Fruit fly (Drosophila melanogaster) whole organism, embryonic: ENCODE measurements around the gene Tet.
A peak's percentile ranks its signal among the peaks of the same experiment; 100 is the strongest.

ENCODE experiments used
- CG10274 ChIP-seq: fragments of 200-800 bp; sonication (Bioruptor generic); optimal IDR thresholded peaks from 3 replicates; lab custom pipeline; 2017; ENCODE audit warnings: missing biosample characterization, mild to moderate bottlenecking, missing genetic modification characterization
- CG10959 ChIP-seq: fragments of 200-800 bp; sonication (Bioruptor generic); IDR thresholded peaks from 2 replicates; pipeline ENCODE4 v1.3.6; 2022; ENCODE audit warnings: missing biosample characterization, missing genetic modification characterization
- CG11560 ChIP-seq: fragments of 200-800 bp; sonication (Bioruptor generic); IDR thresholded peaks from 3 replicates; pipeline ENCODE4 v1.3.6; 2022; ENCODE audit warnings: missing biosample characterization, missing genetic modification characterization
- CG13296 ChIP-seq: fragments of 200-800 bp; sonication (Bioruptor generic); optimal IDR thresholded peaks from 3 replicates; lab custom pipeline; 2018; ENCODE audit warnings: missing biosample characterization, mild to moderate bottlenecking, missing genetic modification characterization
- CG13424 ChIP-seq: fragments of 200-800 bp; sonication (Bioruptor generic); optimal IDR thresholded peaks from 2 replicates; lab custom pipeline; 2019; ENCODE audit warnings: missing biosample characterization, mild to moderate bottlenecking, missing genetic modification characterization, moderate library complexity
- CG15011 ChIP-seq: fragments of 200-800 bp; sonication (Bioruptor generic); optimal IDR thresholded peaks from 3 replicates; lab custom pipeline; 2018; ENCODE audit warnings: missing biosample characterization, mild to moderate bottlenecking, missing genetic modification characterization
- CG15269 ChIP-seq: fragments of 200-800 bp; sonication (Bioruptor generic); optimal IDR thresholded peaks from 2 replicates; lab custom pipeline; 2018; ENCODE audit warnings: missing biosample characterization, mild to moderate bottlenecking, missing genetic modification characterization, moderate library complexity
- CG17385 ChIP-seq: fragments of 200-800 bp; sonication (Bioruptor generic); optimal IDR thresholded peaks from 3 replicates; lab custom pipeline; 2018; ENCODE audit warnings: missing biosample characterization, mild to moderate bottlenecking, missing genetic modification characterization
- CG2129 ChIP-seq: fragments of 200-800 bp; sonication (Bioruptor generic); IDR thresholded peaks from 2 replicates; pipeline ENCODE4 v1.3.6; 2022; ENCODE audit warnings: missing biosample characterization, missing genetic modification characterization; ENCODE audit not compliant: partially characterized antibody
- CG31388 ChIP-seq: fragments of 200-800 bp; sonication (Bioruptor generic); optimal IDR thresholded peaks from 2 replicates; lab custom pipeline; 2016; ENCODE audit warnings: missing biosample characterization, missing genetic modification characterization
- CG32772 ChIP-seq: fragments of 200-800 bp; sonication (Bioruptor generic); IDR thresholded peaks from 2 replicates; pipeline ENCODE4 v1.3.6; 2022; ENCODE audit warnings: missing biosample characterization, missing genetic modification characterization
- CG34224 ChIP-seq: fragments of 200-800 bp; sonication (Bioruptor generic); IDR thresholded peaks from 3 replicates; pipeline ENCODE4 v1.3.6; 2022; ENCODE audit warnings: missing biosample characterization, missing genetic modification characterization; ENCODE audit not compliant: partially characterized antibody
- CG3847 ChIP-seq: fragments of 200-800 bp; sonication (Bioruptor generic); IDR thresholded peaks from 2 replicates; pipeline ENCODE4 v1.3.6; 2022; ENCODE audit warnings: missing biosample characterization, missing genetic modification characterization
- CG3995 ChIP-seq: fragments of 200-800 bp; sonication (Bioruptor generic); optimal IDR thresholded peaks from 3 replicates; lab custom pipeline; 2016; ENCODE audit warnings: missing biosample characterization, missing genetic modification characterization
- CG4282 ChIP-seq: fragments of 200-800 bp; sonication (Bioruptor generic); optimal IDR thresholded peaks from 2 replicates; lab custom pipeline; 2016; ENCODE audit warnings: missing biosample characterization, missing genetic modification characterization
- CG4730 ChIP-seq: fragments of 200-800 bp; sonication (Bioruptor generic); IDR thresholded peaks from 2 replicates; pipeline ENCODE4 v1.3.6; 2022; ENCODE audit warnings: missing biosample characterization, missing genetic modification characterization
- CG5953 ChIP-seq: fragments of 200-800 bp; sonication (Bioruptor generic); IDR thresholded peaks from 2 replicates; pipeline ENCODE4 v1.3.6; 2022; ENCODE audit warnings: missing biosample characterization, missing genetic modification characterization
- CG7372 ChIP-seq: fragments of 200-800 bp; sonication (Bioruptor generic); IDR thresholded peaks from 2 replicates; pipeline ENCODE4 v1.3.6; 2022; ENCODE audit warnings: missing biosample characterization, missing genetic modification characterization
- CG7556 ChIP-seq: fragments of 200-800 bp; sonication (Bioruptor generic); optimal IDR thresholded peaks from 2 replicates; lab custom pipeline; 2017; ENCODE audit warnings: missing biosample characterization, mild to moderate bottlenecking, missing genetic modification characterization
- CG9215 ChIP-seq: fragments of 200-800 bp; sonication (Bioruptor generic); IDR thresholded peaks from 2 replicates; pipeline ENCODE4 v1.3.6; 2022; ENCODE audit warnings: missing biosample characterization, missing genetic modification characterization
- CHES-1-like ChIP-seq: fragments of 200-800 bp; sonication (Bioruptor generic); optimal IDR thresholded peaks from 2 replicates; lab custom pipeline; 2016; ENCODE audit warnings: missing biosample characterization, missing genetic modification characterization
- Doc3 ChIP-seq: fragments of 200-800 bp; sonication (Bioruptor generic); IDR thresholded peaks from 3 replicates; pipeline ENCODE4 v1.3.6; 2022; ENCODE audit warnings: missing biosample characterization, missing genetic modification characterization; ENCODE audit not compliant: partially characterized antibody
- Gsc ChIP-seq: fragments of 200-800 bp; sonication (Bioruptor generic); IDR thresholded peaks from 2 replicates; pipeline ENCODE4 v1.3.6; 2022; ENCODE audit warnings: missing biosample characterization, missing genetic modification characterization
- H15 ChIP-seq: fragments of 200-800 bp; sonication (Bioruptor generic); IDR thresholded peaks from 3 replicates; pipeline ENCODE4 v1.3.6; 2022; ENCODE audit warnings: missing biosample characterization, missing genetic modification characterization
- Hmr ChIP-seq: fragments of 200-800 bp; sonication (Bioruptor generic); optimal IDR thresholded peaks from 3 replicates; lab custom pipeline; 2017; ENCODE audit warnings: mild to moderate bottlenecking, missing biosample characterization, missing genetic modification reagents, missing genetic modification characterization
- Mrtf ChIP-seq: fragments of 200-800 bp; sonication (Bioruptor generic); IDR thresholded peaks from 3 replicates; pipeline ENCODE4 v1.3.6; 2022; ENCODE audit warnings: missing biosample characterization, missing genetic modification characterization
- Oaz ChIP-seq: fragments of 200-800 bp; sonication (Bioruptor generic); IDR thresholded peaks from 2 replicates; pipeline ENCODE4 v1.3.6; 2022; ENCODE audit warnings: missing biosample characterization, missing genetic modification characterization
- Rfx ChIP-seq: fragments of 200-800 bp; sonication (Bioruptor generic); IDR thresholded peaks from 2 replicates; pipeline ENCODE4 v1.3.6; 2022; ENCODE audit warnings: missing biosample characterization, missing genetic modification characterization
- Sin3A ChIP-seq: fragments of >200 bp; optimal IDR thresholded peaks from 2 replicates; lab custom pipeline; 2018
- Sox100B ChIP-seq: fragments of 200-800 bp; sonication (Bioruptor generic); optimal IDR thresholded peaks from 3 replicates; lab custom pipeline; 2018; ENCODE audit warnings: missing biosample characterization, mild to moderate bottlenecking, missing genetic modification characterization
- Sox102F ChIP-seq: fragments of 200-800 bp; sonication (Bioruptor generic); optimal IDR thresholded peaks from 2 replicates; lab custom pipeline; 2018; ENCODE audit warnings: missing biosample characterization, mild to moderate bottlenecking, missing genetic modification characterization, moderate library complexity
- Sry-δ ChIP-seq: fragments of 200-800 bp; sonication (Bioruptor generic); optimal IDR thresholded peaks from 2 replicates; lab custom pipeline; 2016; ENCODE audit warnings: missing biosample characterization, missing genetic modification characterization
- Usf ChIP-seq: fragments of 200-800 bp; sonication (Bioruptor generic); optimal IDR thresholded peaks from 2 replicates; lab custom pipeline; 2017; ENCODE audit warnings: missing genotype, missing biosample characterization, missing genetic modification characterization
- abd-A ChIP-seq: fragments of 200-800 bp; sonication (Bioruptor generic); optimal IDR thresholded peaks from 3 replicates; lab custom pipeline; 2019; ENCODE audit warnings: missing biosample characterization, mild to moderate bottlenecking, missing genetic modification characterization, moderate library complexity
- ase ChIP-seq: fragments of 200-800 bp; sonication (Bioruptor generic); IDR thresholded peaks from 3 replicates; pipeline ENCODE4 v1.3.6; 2022; ENCODE audit warnings: missing biosample characterization, missing genetic modification characterization
- bab2 ChIP-seq: fragments of 200-800 bp; sonication (Bioruptor generic); optimal IDR thresholded peaks from 2 replicates; lab custom pipeline; 2016; ENCODE audit warnings: missing biosample characterization, missing genetic modification characterization
- bbx ChIP-seq: fragments of 200-800 bp; sonication (Bioruptor generic); IDR thresholded peaks from 2 replicates; pipeline ENCODE4 v1.3.6; 2022; ENCODE audit warnings: missing biosample characterization, missing genetic modification characterization; ENCODE audit not compliant: partially characterized antibody
- da ChIP-seq: fragments of 200-800 bp; sonication (Bioruptor generic); optimal IDR thresholded peaks from 2 replicates; lab custom pipeline; 2016; ENCODE audit warnings: missing biosample characterization, missing genetic modification characterization
- dmrt99B ChIP-seq: fragments of 200-800 bp; sonication (Bioruptor generic); optimal IDR thresholded peaks from 2 replicates; lab custom pipeline; 2018; ENCODE audit warnings: missing biosample characterization, mild to moderate bottlenecking, missing genetic modification characterization, moderate library complexity
- ems ChIP-seq: fragments of 200-800 bp; sonication (Bioruptor generic); optimal IDR thresholded peaks from 3 replicates; lab custom pipeline; 2016; ENCODE audit warnings: missing biosample characterization, missing genetic modification characterization
- fd96Cb ChIP-seq: fragments of 200-800 bp; sonication (Bioruptor generic); optimal IDR thresholded peaks from 2 replicates; lab custom pipeline; 2018; ENCODE audit warnings: missing biosample characterization, mild to moderate bottlenecking, missing genetic modification characterization, moderate library complexity
- gcm2 ChIP-seq: fragments of 200-800 bp; sonication (Bioruptor generic); optimal IDR thresholded peaks from 2 replicates; lab custom pipeline; 2016; ENCODE audit warnings: missing biosample characterization, missing genetic modification characterization
- ham ChIP-seq: fragments of 200-800 bp; sonication (Bioruptor generic); IDR thresholded peaks from 2 replicates; pipeline ENCODE4 v1.3.6; 2022; ENCODE audit warnings: missing biosample characterization, missing genetic modification characterization
- klu ChIP-seq: fragments of 200-800 bp; sonication (Bioruptor generic); IDR thresholded peaks from 2 replicates; pipeline ENCODE4 v1.3.6; 2022; ENCODE audit warnings: missing biosample characterization, missing genetic modification characterization
- luna ChIP-seq: fragments of 200-800 bp; sonication (Bioruptor generic); optimal IDR thresholded peaks from 2 replicates; lab custom pipeline; 2016; ENCODE audit warnings: missing biosample characterization, missing genetic modification characterization
- nmo ChIP-seq: fragments of 200-800 bp; sonication (Bioruptor generic); optimal IDR thresholded peaks from 2 replicates; lab custom pipeline; 2018; ENCODE audit warnings: missing biosample characterization, mild to moderate bottlenecking, missing genetic modification characterization, moderate library complexity
- prd ChIP-seq, 3 experiments: fragments of >200 bp in 2 of 3; fragments of 200-800 bp in 1 of 3; sonication (Bioruptor generic) in 1 of 3; optimal IDR thresholded peaks in 2 of 3; IDR thresholded peaks in 1 of 3; 2 replicates in 2 of 3; 3 replicates in 1 of 3; pipeline versions ENCODE4 v1.3.6 to Lab custom; 2017 to 2022; ENCODE audit warnings: missing biosample characterization in 1 of 3, missing genetic modification characterization in 1 of 3
- sob ChIP-seq: fragments of 200-800 bp; sonication (Bioruptor generic); IDR thresholded peaks from 2 replicates; pipeline ENCODE4 v1.3.6; 2022; ENCODE audit warnings: missing biosample characterization, missing genetic modification characterization
- stc ChIP-seq: fragments of 200-800 bp; sonication (Bioruptor generic); IDR thresholded peaks from 2 replicates; pipeline ENCODE4 v1.3.6; 2022; ENCODE audit warnings: missing biosample characterization, missing genetic modification characterization
- wdn ChIP-seq: fragments of 200-800 bp; sonication (Bioruptor generic); IDR thresholded peaks from 2 replicates; pipeline ENCODE4 v1.3.6; 2022; ENCODE audit warnings: missing biosample characterization, missing genetic modification characterization
- yki ChIP-seq: fragments of >200 bp; optimal IDR thresholded peaks from 3 replicates; lab custom pipeline; 2018
- zen2 ChIP-seq: fragments of 200-800 bp; sonication (Bioruptor generic); IDR thresholded peaks from 3 replicates; pipeline ENCODE4 v1.3.6; 2022; ENCODE audit warnings: missing biosample characterization, missing genetic modification characterization; ENCODE audit not compliant: partially characterized antibody

The Tet gene

dm6 chr3L:2913291-2913690 lies 34.3 kb upstream of the Tet start (continued):
- TF ChIP-seq fd96Cb (peak; percentile 13), CG11560 (tag; lab: Robert Waterston, UW) (no peak), Sry-δ (GFP tag; lab: Kevin White, UChicago) (no peak), Oaz (GFP tag; lab: Robert Waterston, UW) (no peak), CG34224 (GFP tag; lab: Robert Waterston, UW) (no peak), Sin3A (lab: Kevin White, UChicago) (no peak), CG7556 (GFP tag; lab: Kevin White, UChicago) (peak; percentile 70), CG15011 (GFP tag; lab: Kevin White, UChicago) (no peak), sob (GFP tag; lab: Robert Waterston, UW) (peak; percentile 61; the same call in 1 of the 2 replicates), ase (GFP tag; lab: Robert Waterston, UW) (peak; percentile 44; the same call in 1 of the 3 replicates), klu (GFP tag; lab: Robert Waterston, UW) (no peak), CG7372 (GFP tag; lab: Robert Waterston, UW) (0 out of 2 replicates have a peak, but pooled peaks have one; percentile 12), Doc3 (GFP tag; lab: Robert Waterston, UW) (no peak), Sox102F (GFP tag; lab: Kevin White, UChicago) (peak; percentile 42), CG10274 (GFP tag; lab: Kevin White, UChicago) (no peak), wdn (GFP tag; lab: Robert Waterston, UW) (peak; percentile 61), luna (GFP tag; lab: Kevin White, UChicago) (no peak), H15 (GFP tag; lab: Robert Waterston, UW) (no peak), CG13424 (tag; lab: Kevin White, UChicago) (peak; percentile 32), CG13296 (GFP tag; lab: Kevin White, UChicago) (peak; percentile 37), CG10959 (no peak), Mrtf (GFP tag; lab: Robert Waterston, UW) (peak; percentile 37; the same call in 1 of the 3 replicates), CG4730 (GFP tag; lab: Robert Waterston, UW) (no peak), da (GFP tag; lab: Kevin White, UChicago) (no peak), CG5953 (no peak; the same call in 1 of the 2 replicates), stc (GFP tag; lab: Robert Waterston, UW) (peak; percentile 62; the same call in 1 of the 2 replicates), CG17385 (GFP tag; lab: Kevin White, UChicago) (peak; percentile 32), CHES-1-like (GFP tag; lab: Kevin White, UChicago) (no peak), abd-A (tag; lab: Kevin White, UChicago) (peak; percentile 38), ems (GFP tag; lab: Kevin White, UChicago) (no peak), bab2 (GFP tag; lab: Kevin White, UChicago) (peak; percentile 15), Rfx (GFP tag; lab: Robert Waterston, UW) (peak; percentile 56), CG2129 (GFP tag; lab: Robert Waterston, UW) (no peak), Hmr (GFP tag; lab: Kevin White, UChicago) (peak; percentile 76), nmo (GFP tag; lab: Kevin White, UChicago) (peak; percentile 11), Gsc (GFP tag; lab: Robert Waterston, UW) (no peak), CG4282 (no peak), CG31388 (GFP tag; lab: Kevin White, UChicago) (no peak), ham (GFP tag; lab: Robert Waterston, UW) (no peak), Usf (no peak), Sox100B (GFP tag; lab: Kevin White, UChicago) (no peak), dmrt99B (tag; lab: Kevin White, UChicago) (peak; percentile 55), CG3995 (GFP tag; lab: Kevin White, UChicago) (no peak), zen2 (GFP tag; lab: Robert Waterston, UW) (no peak), CG3847 (GFP tag; lab: Robert Waterston, UW) (no peak), CG15269 (tag; lab: Kevin White, UChicago) (peak; percentile 55), gcm2 (GFP tag; lab: Kevin White, UChicago) (no peak), CG32772 (GFP tag; lab: Robert Waterston, UW) (no peak), bbx (GFP tag; lab: Robert Waterston, UW) (no peak), yki (no peak), prd (optimal IDR thresholded peaks at IDR 0.05; lab: Kevin White, UChicago) (no peak), prd (GFP tag; IDR thresholded peaks at IDR 0.05; lab: Robert Waterston, UW) (peak; percentile 54; the same call in 1 of the 3 replicates), CG9215 (GFP tag; lab: Robert Waterston, UW) (0 out of 2 replicates have a peak, but pooled peaks have one; percentile 25)
